Worm (Caenorhabditis elegans) whole organism, L3 larva: ENCODE data around the gene irld-14.
A peak's percentile ranks its signal among the peaks of the same experiment; 100 is the strongest.

Source experiments
- R02D3.7 ChIP-seq: fragments of 150-350 bp; optimal IDR thresholded peaks from 2 replicates; lab custom pipeline; 2014; ENCODE audit warnings: missing biosample characterization, missing genetic modification characterization
- aly-2 ChIP-seq: fragments of 150-350 bp; optimal IDR thresholded peaks from 2 replicates; lab custom pipeline; 2014; ENCODE audit warnings: missing biosample characterization, missing genetic modification characterization
- ama-1 ChIP-seq: fragments of 150-350 bp; optimal IDR thresholded peaks from 2 replicates; lab custom pipeline; 2018
- ceh-16 ChIP-seq: sonication (generic microtip); optimal IDR thresholded peaks from 2 replicates; lab custom pipeline; 2017; ENCODE audit warnings: missing biosample characterization, missing genetic modification characterization
- ceh-28 ChIP-seq: fragments of 150-350 bp; optimal IDR thresholded peaks from 2 replicates; lab custom pipeline; 2014; ENCODE audit warnings: missing biosample characterization, missing genetic modification reagents, missing genetic modification characterization
- ceh-82 ChIP-seq: fragments of 150-350 bp; optimal IDR thresholded peaks from 2 replicates; lab custom pipeline; 2014; ENCODE audit warnings: missing biosample characterization, missing genetic modification characterization
- ceh-9 ChIP-seq: sonication (generic microtip); optimal IDR thresholded peaks from 2 replicates; lab custom pipeline; 2018; ENCODE audit warnings: missing biosample characterization, missing genetic modification characterization
- egl-27 ChIP-seq: sonication (generic microtip); optimal IDR thresholded peaks from 4 replicates; lab custom pipeline; 2017; ENCODE audit warnings: missing biosample characterization, missing genetic modification reagents, missing genetic modification characterization
- egl-5 ChIP-seq: fragments of 150-350 bp; optimal IDR thresholded peaks from 2 replicates; lab custom pipeline; 2017; ENCODE audit warnings: missing biosample characterization, missing genetic modification reagents, missing genetic modification characterization, inconsistent platforms
- elt-1 ChIP-seq: fragments of 150-350 bp; optimal IDR thresholded peaks from 2 replicates; lab custom pipeline; 2014; ENCODE audit warnings: missing biosample characterization, missing genetic modification characterization
- elt-2 ChIP-seq: sonication (generic microtip); optimal IDR thresholded peaks from 2 replicates; lab custom pipeline; 2016; ENCODE audit warnings: missing genetic modification reagents, mild to moderate bottlenecking, missing genetic modification characterization, missing compliant biosample characterization
- elt-3 ChIP-seq, 3 experiments: fragments of 150-350 bp in 1 of 3; sonication (generic microtip) in 2 of 3; optimal IDR thresholded peaks; 2 replicates in 2 of 3; 4 replicates in 1 of 3; lab custom pipeline; 2014 to 2017; ENCODE audit warnings: missing biosample characterization in 3 of 3, missing genetic modification characterization in 3 of 3
- fkh-10 ChIP-seq: sonication (generic microtip); optimal IDR thresholded peaks from 2 replicates; lab custom pipeline; 2017; ENCODE audit warnings: missing biosample characterization, missing genetic modification reagents, missing genetic modification characterization
- hmg-11 ChIP-seq: sonication (generic microtip); optimal IDR thresholded peaks from 2 replicates; lab custom pipeline; 2016; ENCODE audit warnings: missing genetic modification characterization, missing compliant biosample characterization
- jun-1 ChIP-seq: fragments of 150-350 bp; optimal IDR thresholded peaks from 2 replicates; lab custom pipeline; 2014; ENCODE audit warnings: missing biosample characterization, missing genetic modification reagents, missing genetic modification characterization
- lin-15B ChIP-seq: fragments of 150-350 bp; optimal IDR thresholded peaks from 2 replicates; lab custom pipeline; 2014; ENCODE audit warnings: missing biosample characterization, missing genetic modification characterization
- lin-39 ChIP-seq: fragments of 150-350 bp; optimal IDR thresholded peaks from 2 replicates; lab custom pipeline; 2018; ENCODE audit warnings: missing biosample characterization, missing genetic modification reagents, missing genetic modification characterization
- lsy-12 ChIP-seq: sonication (generic microtip); optimal IDR thresholded peaks from 2 replicates; lab custom pipeline; 2016; ENCODE audit warnings: mild to moderate bottlenecking, missing genetic modification characterization, missing compliant biosample characterization
- mdl-1 ChIP-seq: fragments of 150-350 bp; optimal IDR thresholded peaks from 2 replicates; lab custom pipeline; 2014; ENCODE audit warnings: missing biosample characterization, missing genetic modification characterization
- mml-1 ChIP-seq: fragments of 150-350 bp; sonication (generic microtip); optimal IDR thresholded peaks from 3 replicates; lab custom pipeline; 2014; ENCODE audit warnings: missing biosample characterization, missing genetic modification characterization
- nfya-1 ChIP-seq: sonication (generic microtip); optimal IDR thresholded peaks from 2 replicates; lab custom pipeline; 2017; ENCODE audit warnings: missing genetic modification characterization, mild to moderate bottlenecking, missing compliant biosample characterization, antibody characterized with exemption, moderate library complexity; ENCODE audit not compliant: insufficient read depth
- nhr-23 ChIP-seq: fragments of 150-350 bp; optimal IDR thresholded peaks from 2 replicates; lab custom pipeline; 2014; ENCODE audit warnings: missing biosample characterization, missing genetic modification reagents, missing genetic modification characterization
- nhr-28 ChIP-seq: fragments of 150-350 bp; optimal IDR thresholded peaks from 2 replicates; lab custom pipeline; 2014; ENCODE audit warnings: missing biosample characterization, missing genetic modification characterization
- nhr-43 ChIP-seq: sonication (generic microtip); optimal IDR thresholded peaks from 2 replicates; lab custom pipeline; 2016; ENCODE audit warnings: mild to moderate bottlenecking, missing genetic modification characterization, missing compliant biosample characterization; ENCODE audit not compliant: poor library complexity, severe bottlenecking
- nhr-67 ChIP-seq: fragments of 150-350 bp; optimal IDR thresholded peaks from 2 replicates; lab custom pipeline; 2014; ENCODE audit warnings: missing biosample characterization, missing genetic modification characterization
- nhr-76 ChIP-seq: fragments of 150-350 bp; sonication (generic microtip); optimal IDR thresholded peaks from 5 replicates; lab custom pipeline; 2014; ENCODE audit warnings: missing biosample characterization, missing genetic modification characterization
- pha-4 ChIP-seq: fragments of 150-350 bp; optimal IDR thresholded peaks from 2 replicates; lab custom pipeline; 2014; ENCODE audit warnings: missing biosample characterization, missing genetic modification reagents, missing genetic modification characterization
- pqm-1 ChIP-seq: fragments of 150-350 bp; optimal IDR thresholded peaks from 2 replicates; lab custom pipeline; 2017; ENCODE audit warnings: missing biosample characterization, missing genetic modification characterization, inconsistent platforms
- tbx-2 ChIP-seq: sonication (generic microtip); optimal IDR thresholded peaks from 2 replicates; lab custom pipeline; 2016; ENCODE audit warnings: mild to moderate bottlenecking, missing genetic modification characterization, missing compliant biosample characterization
- unc-62 ChIP-seq: fragments of 150-350 bp; sonication (generic microtip); optimal IDR thresholded peaks from 4 replicates; lab custom pipeline; 2014; ENCODE audit warnings: missing biosample characterization, missing genetic modification reagents, missing genetic modification characterization
- ztf-11 ChIP-seq: fragments of 150-350 bp; optimal IDR thresholded peaks from 2 replicates; lab custom pipeline; 2014; ENCODE audit warnings: missing biosample characterization, missing genetic modification characterization
- ztf-4 ChIP-seq: fragments of 150-350 bp; optimal IDR thresholded peaks from 2 replicates; lab custom pipeline; 2014; ENCODE audit warnings: missing biosample characterization, missing genetic modification characterization

The irld-14 gene

ce11 chrV:14996236-14996635 is at the start of gene irld-14:
Gene irld-14, plus strand, starts transcription at chrV:14996536.
- TF ChIP-seq elt-3 (tag; optimal IDR thresholded peaks at IDR 0.05; lab: Kevin White, UChicago) (no peak), nhr-28 (no peak), ceh-9 (tag; lab: Kevin White, UChicago) (no peak)
- TF ChIP-seq, all 47 proteins: peak for 0

- no peak for TF ChIP-seq nfya-1 (tag; lab: Kevin White, UChicago)
- no peak for TF ChIP-seq nhr-43 (tag; lab: Kevin White, UChicago)
- TF ChIP-seq lin-15B (tag; lab: Kevin White, UChicago): no peak
- TF ChIP-seq ama-1: no peak
- no peak for TF ChIP-seq pqm-1 (tag; lab: Kevin White, UChicago)
- no peak for TF ChIP-seq jun-1 (tag; lab: Kevin White, UChicago)
- TF ChIP-seq lsy-12 (tag; lab: Kevin White, UChicago): no peak
- no peak for TF ChIP-seq pha-4 (tag; lab: Kevin White, UChicago)
- no peak for TF ChIP-seq ztf-4 (tag; lab: Kevin White, UChicago)
- no peak for TF ChIP-seq tbx-2 (tag; lab: Kevin White, UChicago)
- no peak for TF ChIP-seq egl-5 (tag; lab: Kevin White, UChicago)
- no peak for TF ChIP-seq unc-62 (GFP tag; lab: Kevin White, UChicago)
- TF ChIP-seq lin-39 (tag; lab: Kevin White, UChicago): no peak
- TF ChIP-seq elt-3 (tag; optimal IDR thresholded peaks at IDR 0.05; lab: Kevin White, UChicago): no peak
- TF ChIP-seq ceh-16 (tag; lab: Kevin White, UChicago): no peak
- no peak for TF ChIP-seq mml-1 (tag; lab: Kevin White, UChicago)
- TF ChIP-seq R02D3.7: no peak
- no peak for TF ChIP-seq ceh-82 (tag; lab: Kevin White, UChicago)
- no peak for TF ChIP-seq egl-27 (tag; lab: Kevin White, UChicago)
Measured at ce11 chrV:14947022-14947421, 49.3 kb upstream of the irld-14 start, which contains the start of gene C30G7.4. Gene C30G7.4, minus strand, starts transcription at chrV:14947122.

- TF ChIP-seq hmg-11 (tag; lab: Kevin White, UChicago) (peak; percentile 2), nhr-67 (tag; lab: Kevin White, UChicago) (no peak), lin-39 (tag; lab: Kevin White, UChicago) (peak; percentile 61), egl-27 (tag; lab: Kevin White, UChicago) (no peak), pha-4 (tag; lab: Kevin White, UChicago) (peak; percentile 86)
- TF ChIP-seq, all 47 proteins: peak for 3
Measured at ce11 chrV:14948566-14948965, 47.8 kb upstream of the irld-14 start.

- TF ChIP-seq nhr-23 (no peak), pha-4 (tag; lab: Kevin White, UChicago) (no peak), elt-3 (tag; optimal IDR thresholded peaks at IDR 0.05; lab: Kevin White, UChicago) (no peak), nhr-76 (tag; lab: Kevin White, UChicago) (no peak), fkh-10 (GFP tag; lab: Kevin White, UChicago) (no peak), lin-15B (tag; lab: Kevin White, UChicago) (no peak), ceh-28 (tag; lab: Kevin White, UChicago) (no peak), mdl-1 (tag; lab: Kevin White, UChicago) (no peak), aly-2 (no peak)
Measured at ce11 chrV:14949477-14949876, 46.9 kb upstream of the irld-14 start, which contains the start of gene hil-1. Gene hil-1, plus strand, starts transcription at chrV:14949777.

- TF ChIP-seq lin-39 (tag; lab: Kevin White, UChicago) (no peak), elt-1 (tag; lab: Kevin White, UChicago) (no peak), elt-2 (no peak), jun-1 (tag; lab: Kevin White, UChicago) (no peak)
Measured at ce11 chrV:14954633-14955032, 41.7 kb upstream of the irld-14 start, which contains the start of gene C30G7.5. Gene C30G7.5, minus strand, starts transcription at chrV:14954733.

- no peak for TF ChIP-seq mml-1 (tag; lab: Kevin White, UChicago)
- TF ChIP-seq ama-1: no peak
- TF ChIP-seq elt-2: no peak
- TF ChIP-seq ztf-11 (tag; lab: Kevin White, UChicago): no peak
Measured at ce11 chrV:14955676-14956075, 40.7 kb upstream of the irld-14 start, which contains the start of gene F02D8.9. Gene F02D8.9, minus strand, starts transcription at chrV:14955776.
